Worm (Caenorhabditis elegans) whole organism, L3 larva: Measurements from ENCODE around the gene cyp-35A2.

Source experiments
- elt-3 ChIP-seq, 3 experiments: fragments of 150-350 bp in 1 of 3; sonication (generic microtip) in 2 of 3; optimal IDR thresholded peaks; 2 replicates in 2 of 3; 4 replicates in 1 of 3; lab custom pipeline; 2014 to 2017; ENCODE audit warnings: missing biosample characterization in 3 of 3, missing genetic modification characterization in 3 of 3
- jun-1 ChIP-seq: fragments of 150-350 bp; optimal IDR thresholded peaks from 2 replicates; lab custom pipeline; 2014; ENCODE audit warnings: missing biosample characterization, missing genetic modification reagents, missing genetic modification characterization
- tbx-2 ChIP-seq: sonication (generic microtip); optimal IDR thresholded peaks from 2 replicates; lab custom pipeline; 2016; ENCODE audit warnings: mild to moderate bottlenecking, missing genetic modification characterization, missing compliant biosample characterization
- ztf-11 ChIP-seq: fragments of 150-350 bp; optimal IDR thresholded peaks from 2 replicates; lab custom pipeline; 2014; ENCODE audit warnings: missing biosample characterization, missing genetic modification characterization

DNA sequence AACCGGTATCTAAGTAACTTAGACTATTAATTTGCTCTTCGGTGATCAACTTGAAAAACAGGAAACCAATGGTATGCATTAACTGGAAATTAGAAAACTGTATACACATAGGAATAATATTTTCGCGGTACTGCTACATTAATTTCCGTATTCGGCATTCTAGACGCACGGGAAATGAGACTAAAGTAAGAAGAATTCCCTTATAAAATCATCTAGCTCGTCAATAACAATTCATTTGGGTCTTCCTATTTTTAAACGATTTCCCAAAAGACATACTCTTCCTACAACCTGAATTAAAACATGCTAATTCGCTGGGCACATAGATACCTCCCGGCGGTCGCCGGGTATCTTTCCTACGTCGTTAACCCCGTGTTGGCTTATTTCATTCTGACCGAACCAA is 38.4 kb upstream of the cyp-35A2 start, which contains the start of gene srj-13:
- TF ChIP-seq tbx-2 (tag; lab: Kevin White, UChicago) (no peak), jun-1 (no peak), elt-3 (tag; optimal IDR thresholded peaks at IDR 0.05; lab: Kevin White, UChicago) (no peak), ztf-11 (tag; lab: Kevin White, UChicago) (no peak)
